Worm (Caenorhabditis elegans): ENCODE data around the gene T25D1.1.

T25D1.1 gene

ce11 chrX:16529937-16530336 is 10.3 kb downstream of the T25D1.1 start:
- TF ChIP-seq blmp-1 (tag; optimal IDR thresholded peaks at IDR 0.05) = peak; percentile 76
- peak; percentile 36 for TF ChIP-seq zip-8 (tag; optimal IDR thresholded peaks at IDR 0.05)
- TF ChIP-seq elt-3 (tag; optimal IDR thresholded peaks at IDR 0.05) = no peak

ce11 chrX:16530455-16530854 is 10.8 kb downstream of the T25D1.1 start:
- no peak for TF ChIP-seq snpc-4 (tag; optimal IDR thresholded peaks at IDR 0.05)
- TF ChIP-seq unc-39 (tag; optimal IDR thresholded peaks at IDR 0.05) = no peak
- no peak for TF ChIP-seq ceh-83 (GFP tag; optimal IDR thresholded peaks at IDR 0.05)
- TF ChIP-seq nhr-76 (tag; optimal IDR thresholded peaks at IDR 0.05) = no peak
- TF ChIP-seq lin-13 (tag; optimal IDR thresholded peaks at IDR 0.05) = no peak
- no peak for TF ChIP-seq hlh-1 (tag; optimal IDR thresholded peaks at IDR 0.05)
- no peak for TF ChIP-seq zip-8 (tag; optimal IDR thresholded peaks at IDR 0.05)
- no peak for TF ChIP-seq M03D4.4 (tag; optimal IDR thresholded peaks at IDR 0.05)
- no peak for TF ChIP-seq nhr-2 (tag; optimal IDR thresholded peaks at IDR 0.05)
- no peak for TF ChIP-seq bed-3 (GFP tag; optimal IDR thresholded peaks at IDR 0.05)
- no peak for TF ChIP-seq nhr-12 (tag; optimal IDR thresholded peaks at IDR 0.05)
- TF ChIP-seq drap-1 (GFP tag; optimal IDR thresholded peaks at IDR 0.05) = no peak
- no peak for TF ChIP-seq sem-2 (GFP tag; optimal IDR thresholded peaks at IDR 0.05)
- TF ChIP-seq ztf-11 (tag; optimal IDR thresholded peaks at IDR 0.05) = no peak
- TF ChIP-seq lin-32 (GFP tag; optimal IDR thresholded peaks at IDR 0.05) = no peak

- no peak for TF ChIP-seq zip-8 (tag; optimal IDR thresholded peaks at IDR 0.05)
- no peak for TF ChIP-seq blmp-1 (tag; optimal IDR thresholded peaks at IDR 0.05)
- TF ChIP-seq mab-5 (tag; optimal IDR thresholded peaks at IDR 0.05) = no peak
- TF ChIP-seq nhr-237 (tag; optimal IDR thresholded peaks at IDR 0.05) = no peak
- TF ChIP-seq snpc-4 (tag; optimal IDR thresholded peaks at IDR 0.05) = no peak
- TF ChIP-seq mep-1 (tag; optimal IDR thresholded peaks at IDR 0.05) = no peak
- TF ChIP-seq unc-39 (tag; optimal IDR thresholded peaks at IDR 0.05) = no peak
- TF ChIP-seq elt-1 (tag; optimal IDR thresholded peaks at IDR 0.05; ENCODE audit: borderline replicate concordance, insufficient read depth) = no peak
- no peak for TF ChIP-seq M03D4.4 (tag; optimal IDR thresholded peaks at IDR 0.05)
- TF ChIP-seq unc-120 (tag; optimal IDR thresholded peaks at IDR 0.05; ENCODE audit: poor library complexity, severe bottlenecking) = no peak
- no peak for TF ChIP-seq nhr-28 (tag; optimal IDR thresholded peaks at IDR 0.05)
- TF ChIP-seq ceh-43 (GFP tag; optimal IDR thresholded peaks at IDR 0.05) = no peak
- no peak for TF ChIP-seq lsy-2 (tag; optimal IDR thresholded peaks at IDR 0.05)
- TF ChIP-seq drap-1 (GFP tag; optimal IDR thresholded peaks at IDR 0.05) = no peak
- TF ChIP-seq ztf-11 (tag; optimal IDR thresholded peaks at IDR 0.05) = no peak
- no peak for TF ChIP-seq flh-1 (GFP tag; optimal IDR thresholded peaks at IDR 0.05)
- no peak for TF ChIP-seq sptf-1 (tag; optimal IDR thresholded peaks at IDR 0.05)
Measured at ce11 chrX:16532513-16532912, 12.9 kb downstream of the T25D1.1 start.

ce11 chrX:16533860-16534259 is 14.2 kb downstream of the T25D1.1 start:
- TF ChIP-seq sem-2 (GFP tag; optimal IDR thresholded peaks at IDR 0.05) (no peak), blmp-1 (tag; optimal IDR thresholded peaks at IDR 0.05) (peak; percentile 31), nhr-76 (tag; optimal IDR thresholded peaks at IDR 0.05) (no peak)

- no peak for TF ChIP-seq M03D4.4 (tag; optimal IDR thresholded peaks at IDR 0.05)
- no peak for TF ChIP-seq zip-8 (tag; optimal IDR thresholded peaks at IDR 0.05)
- TF ChIP-seq hlh-1 (tag; optimal IDR thresholded peaks at IDR 0.05) = peak; percentile 99
- TF ChIP-seq unc-120 (tag; optimal IDR thresholded peaks at IDR 0.05; ENCODE audit: poor library complexity, severe bottlenecking) = peak; percentile 96
- peak; percentile 23 for TF ChIP-seq lsy-2 (tag; optimal IDR thresholded peaks at IDR 0.05)
- peak; percentile 99 for TF ChIP-seq unc-62 (GFP tag; optimal IDR thresholded peaks at IDR 0.05)
Measured at ce11 chrX:16534564-16534963, 14.9 kb downstream of the T25D1.1 start.

- TF ChIP-seq hlh-1 (tag; optimal IDR thresholded peaks at IDR 0.05) = peak; percentile 73
- TF ChIP-seq lsy-2 (tag; optimal IDR thresholded peaks at IDR 0.05) = no peak
Measured at ce11 chrX:16535192-16535591, 15.6 kb downstream of the T25D1.1 start.
